Fruit fly (Drosophila melanogaster) whole organism, embryonic: Measurements from ENCODE around the gene Cka.

ENCODE experiments used
- C15 ChIP-seq: fragments of 200-800 bp; sonication (Bioruptor generic); IDR thresholded peaks from 3 replicates; pipeline ENCODE4 v1.3.6; 2022; ENCODE audit warnings: missing biosample characterization, missing genetic modification characterization
- CG10462 ChIP-seq: fragments of 200-800 bp; sonication (Bioruptor generic); optimal IDR thresholded peaks from 2 replicates; lab custom pipeline; 2016; ENCODE audit warnings: missing biosample characterization, missing genetic modification characterization
- CG13424 ChIP-seq: fragments of 200-800 bp; sonication (Bioruptor generic); optimal IDR thresholded peaks from 2 replicates; lab custom pipeline; 2019; ENCODE audit warnings: missing biosample characterization, mild to moderate bottlenecking, missing genetic modification characterization, moderate library complexity
- CG1603 ChIP-seq: fragments of 200-800 bp; sonication (Bioruptor generic); optimal IDR thresholded peaks from 2 replicates; lab custom pipeline; 2019; ENCODE audit warnings: missing biosample characterization, mild to moderate bottlenecking, missing genetic modification characterization, moderate library complexity
- CG18599 ChIP-seq: fragments of 200-800 bp; sonication (Bioruptor generic); optimal IDR thresholded peaks from 3 replicates; lab custom pipeline; 2017; ENCODE audit warnings: missing biosample characterization, missing genetic modification characterization, mild to moderate bottlenecking, moderate library complexity, missing genetic modification reagents
- CG31365 ChIP-seq: fragments of 200-800 bp; sonication (Bioruptor generic); optimal IDR thresholded peaks from 2 replicates; lab custom pipeline; 2018; ENCODE audit warnings: missing biosample characterization, mild to moderate bottlenecking, missing genetic modification characterization
- CG5245 ChIP-seq: fragments of 200-800 bp; sonication (Bioruptor generic); optimal IDR thresholded peaks from 3 replicates; lab custom pipeline; 2016; ENCODE audit warnings: missing biosample characterization, missing genetic modification characterization
- CG6813 ChIP-seq: fragments of 200-800 bp; sonication (Bioruptor generic); optimal IDR thresholded peaks from 2 replicates; lab custom pipeline; 2017; ENCODE audit warnings: missing biosample characterization, missing genetic modification characterization, mild to moderate bottlenecking, moderate library complexity, missing genetic modification reagents
- CG8281 ChIP-seq: fragments of 200-800 bp; sonication (Bioruptor generic); optimal IDR thresholded peaks from 2 replicates; lab custom pipeline; 2018; ENCODE audit warnings: missing biosample characterization, mild to moderate bottlenecking, missing genetic modification characterization, moderate library complexity
- CTCF ChIP-seq: fragments of 200-800 bp; sonication (Bioruptor generic); optimal IDR thresholded peaks from 2 replicates; lab custom pipeline; 2017; ENCODE audit warnings: missing biosample characterization, mild to moderate bottlenecking, missing genetic modification characterization, moderate library complexity
- Camta ChIP-seq: fragments of 200-800 bp; sonication (Bioruptor generic); optimal IDR thresholded peaks from 2 replicates; lab custom pipeline; 2016; ENCODE audit warnings: missing biosample characterization, missing genetic modification characterization
- D19A ChIP-seq: fragments of 200-800 bp; optimal IDR thresholded peaks from 3 replicates; lab custom pipeline; 2019; ENCODE audit warnings: missing biosample characterization, mild to moderate bottlenecking, missing genetic modification characterization, moderate library complexity
- Dek ChIP-seq: fragments of 200-800 bp; sonication (Bioruptor generic); optimal IDR thresholded peaks from 3 replicates; lab custom pipeline; 2019; ENCODE audit warnings: missing biosample characterization, mild to moderate bottlenecking, missing genetic modification characterization, moderate library complexity
- Dip3 ChIP-seq: fragments of 200-800 bp; sonication (Bioruptor generic); optimal IDR thresholded peaks from 3 replicates; lab custom pipeline; 2016; ENCODE audit warnings: missing biosample characterization, missing genetic modification characterization
- Dll ChIP-seq: fragments of 200-800 bp; sonication (Bioruptor generic); IDR thresholded peaks from 4 replicates; pipeline ENCODE4 v1.3.6; 2022; ENCODE audit warnings: missing biosample characterization, missing genetic modification characterization; ENCODE audit not compliant: partially characterized antibody
- E2f1 ChIP-seq: fragments of 200-800 bp; sonication (Bioruptor generic); IDR thresholded peaks from 2 replicates; pipeline ENCODE4 v1.3.6; 2022; ENCODE audit warnings: missing biosample characterization, missing genetic modification characterization
- Eip74EF ChIP-seq, 2 experiments: fragments of 200-800 bp in 1 of 2; fragments of >200 bp in 1 of 2; sonication (Bioruptor generic) in 1 of 2; optimal IDR thresholded peaks; 2 replicates each; lab custom pipeline; 2017 to 2019; ENCODE audit warnings: missing biosample characterization in 2 of 2, missing genetic modification characterization in 2 of 2, mild to moderate bottlenecking in 1 of 2, moderate library complexity in 1 of 2
- HLHmδ ChIP-seq: fragments of 200-800 bp; sonication (Bioruptor generic); optimal IDR thresholded peaks from 2 replicates; lab custom pipeline; 2018; ENCODE audit warnings: missing biosample characterization, mild to moderate bottlenecking, missing genetic modification characterization, moderate library complexity
- Hmx ChIP-seq: fragments of 200-800 bp; sonication (Bioruptor generic); optimal IDR thresholded peaks from 2 replicates; lab custom pipeline; 2016; ENCODE audit warnings: missing biosample characterization, missing genetic modification characterization
- Kr ChIP-seq: fragments of 200-800 bp; sonication (Bioruptor generic); optimal IDR thresholded peaks from 2 replicates; lab custom pipeline; 2017; ENCODE audit warnings: missing biosample characterization, mild to moderate bottlenecking, missing genetic modification characterization
- MESR4 ChIP-seq: fragments of 200-800 bp; sonication (Bioruptor generic); optimal IDR thresholded peaks from 2 replicates; lab custom pipeline; 2018; ENCODE audit warnings: missing biosample characterization, mild to moderate bottlenecking, missing genetic modification characterization, moderate library complexity
- MTF-1 ChIP-seq: fragments of 200-800 bp; sonication (Bioruptor generic); optimal IDR thresholded peaks from 2 replicates; lab custom pipeline; 2018; ENCODE audit warnings: missing biosample characterization, mild to moderate bottlenecking, missing genetic modification characterization, borderline replicate concordance
- Meics ChIP-seq: fragments of 200-800 bp; sonication (Bioruptor generic); optimal IDR thresholded peaks from 2 replicates; lab custom pipeline; 2017; ENCODE audit warnings: missing biosample characterization, mild to moderate bottlenecking, missing genetic modification characterization
- Mes4 ChIP-seq: fragments of 200-800 bp; sonication (Bioruptor generic); optimal IDR thresholded peaks from 2 replicates; lab custom pipeline; 2016; ENCODE audit warnings: missing biosample characterization, missing genetic modification characterization
- Rx ChIP-seq: fragments of 200-800 bp; sonication (Bioruptor generic); IDR thresholded peaks from 2 replicates; pipeline ENCODE4 v1.3.6; 2022; ENCODE audit warnings: missing biosample characterization, missing genetic modification characterization
- Scr ChIP-seq: fragments of 200-800 bp; sonication (Bioruptor generic); IDR thresholded peaks from 2 replicates; pipeline ENCODE4 v1.3.6; 2022; ENCODE audit warnings: missing biosample characterization, missing genetic modification characterization; ENCODE audit not compliant: partially characterized antibody
- YL-1 ChIP-seq: fragments of 200-800 bp; sonication (Bioruptor generic); optimal IDR thresholded peaks from 3 replicates; lab custom pipeline; 2017; ENCODE audit warnings: missing biosample characterization, mild to moderate bottlenecking, missing genetic modification characterization
- ara ChIP-seq: fragments of 200-800 bp; sonication (Bioruptor generic); IDR thresholded peaks from 2 replicates; pipeline ENCODE4 v1.3.6; 2022; ENCODE audit warnings: missing biosample characterization, missing genetic modification characterization
- bbx ChIP-seq: fragments of 200-800 bp; sonication (Bioruptor generic); IDR thresholded peaks from 2 replicates; pipeline ENCODE4 v1.3.6; 2022; ENCODE audit warnings: missing biosample characterization, missing genetic modification characterization; ENCODE audit not compliant: partially characterized antibody
- chn ChIP-seq: fragments of 200-800 bp; sonication (Bioruptor generic); optimal IDR thresholded peaks from 2 replicates; lab custom pipeline; 2016; ENCODE audit warnings: missing biosample characterization, missing genetic modification characterization
- fd64A ChIP-seq: fragments of 200-800 bp; sonication (Bioruptor generic); optimal IDR thresholded peaks from 3 replicates; lab custom pipeline; 2018; ENCODE audit warnings: missing biosample characterization, mild to moderate bottlenecking, missing genetic modification characterization
- hth ChIP-seq: fragments of >200 bp; optimal IDR thresholded peaks from 2 replicates; lab custom pipeline; 2017; ENCODE audit warnings: inconsistent platforms
- jing ChIP-seq: fragments of 200-800 bp; sonication (Bioruptor generic); optimal IDR thresholded peaks from 2 replicates; lab custom pipeline; 2018; ENCODE audit warnings: missing biosample characterization, mild to moderate bottlenecking, missing genetic modification characterization
- kay ChIP-seq: fragments of 200-800 bp; sonication (Bioruptor generic); optimal IDR thresholded peaks from 2 replicates; lab custom pipeline; 2016; ENCODE audit warnings: missing biosample characterization, missing genetic modification characterization
- klu ChIP-seq: fragments of 200-800 bp; sonication (Bioruptor generic); IDR thresholded peaks from 2 replicates; pipeline ENCODE4 v1.3.6; 2022; ENCODE audit warnings: missing biosample characterization, missing genetic modification characterization
- knrl ChIP-seq: fragments of 200-800 bp; sonication (Bioruptor generic); IDR thresholded peaks from 3 replicates; pipeline ENCODE4 v1.3.6; 2022; ENCODE audit warnings: missing biosample characterization, missing genetic modification characterization; ENCODE audit not compliant: partially characterized antibody
- peb ChIP-seq: fragments of 200-800 bp; sonication (Bioruptor generic); IDR thresholded peaks from 2 replicates; pipeline ENCODE4 v1.3.6; 2022; ENCODE audit warnings: missing biosample characterization, missing genetic modification characterization
- phol ChIP-seq: fragments of 200-800 bp; sonication (Bioruptor generic); optimal IDR thresholded peaks from 3 replicates; lab custom pipeline; 2018; ENCODE audit warnings: missing biosample characterization, mild to moderate bottlenecking, missing genetic modification characterization, moderate library complexity
- tup ChIP-seq: fragments of 200-800 bp; sonication (Bioruptor generic); optimal IDR thresholded peaks from 2 replicates; lab custom pipeline; 2016; ENCODE audit warnings: missing biosample characterization, mild to moderate bottlenecking, missing genetic modification characterization, moderate library complexity
- zfh1 ChIP-seq: fragments of 200-800 bp; sonication (Bioruptor generic); IDR thresholded peaks from 3 replicates; pipeline ENCODE4 v1.3.6; 2022; ENCODE audit warnings: missing biosample characterization, missing genetic modification characterization

Gene Cka

DNA sequence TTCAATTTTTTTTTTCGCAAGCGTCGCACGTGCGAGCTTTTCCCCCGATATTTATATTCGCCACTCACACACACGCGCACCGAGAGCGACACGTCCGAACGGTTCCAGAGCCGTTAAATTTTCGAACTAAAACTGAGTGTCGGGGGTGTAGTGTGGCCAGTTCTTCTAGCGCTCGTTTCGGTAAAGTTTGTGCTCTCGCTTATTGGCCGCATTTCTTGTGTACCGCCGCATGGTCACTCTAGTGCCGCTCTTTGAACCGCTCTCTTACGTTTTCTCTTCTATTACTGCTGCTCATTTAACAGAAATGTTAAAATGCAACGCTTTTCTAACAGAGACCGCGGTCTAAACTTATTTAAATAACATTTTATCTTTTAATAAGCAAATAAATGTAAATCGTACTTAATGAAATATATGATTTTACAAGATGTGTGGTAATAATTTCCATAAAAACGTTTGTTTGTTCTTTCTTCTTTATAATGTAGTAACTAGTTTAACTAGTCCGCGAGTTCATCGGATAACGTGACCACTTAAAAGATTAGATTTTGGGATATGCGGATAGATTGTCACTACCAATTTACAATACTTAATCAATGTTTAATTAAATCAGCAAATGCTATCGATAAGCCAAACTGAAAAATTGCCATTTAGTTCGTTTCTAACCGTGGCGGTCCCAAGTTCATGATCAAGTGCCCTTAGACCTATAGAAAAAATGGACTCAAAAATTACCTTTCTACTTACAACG lies 46.3 kb upstream of the Cka start, which contains the start of gene Snoo (continued):
- no peak for TF ChIP-seq Eip74EF (GFP tag; optimal IDR thresholded peaks at IDR 0.05; lab: Kevin White, UChicago)
- TF ChIP-seq CG18599 (GFP tag; lab: Kevin White, UChicago), result no peak
- TF ChIP-seq Mes4 (GFP tag; lab: Kevin White, UChicago), result no peak
- no peak for TF ChIP-seq Camta (GFP tag; lab: Kevin White, UChicago)
- no peak for TF ChIP-seq CG6813 (GFP tag; lab: Kevin White, UChicago)
- no peak for TF ChIP-seq tup (GFP tag; lab: Kevin White, UChicago)
- peak; percentile 16; the same call in 1 of the 2 replicates for TF ChIP-seq Scr (GFP tag; lab: Robert Waterston, UW)
- no peak for TF ChIP-seq Hmx
- TF ChIP-seq hth (lab: Kevin White, UChicago), result no peak
- peak; percentile 26 for TF ChIP-seq MESR4
- TF ChIP-seq bbx (GFP tag; lab: Robert Waterston, UW), result peak; percentile 46; the same call in 1 of the 2 replicates
- no peak for TF ChIP-seq peb
- no peak for TF ChIP-seq phol
- TF ChIP-seq jing (GFP tag; lab: Kevin White, UChicago), result no peak
- TF ChIP-seq CG5245 (GFP tag; lab: Kevin White, UChicago), result no peak
- TF ChIP-seq CG31365, result no peak
- no peak for TF ChIP-seq fd64A (GFP tag; lab: Kevin White, UChicago)
- peak; percentile 50 for TF ChIP-seq CG1603
- TF ChIP-seq ara (GFP tag; lab: Robert Waterston, UW), result no peak
- TF ChIP-seq Rx (GFP tag; lab: Robert Waterston, UW), result no peak
- 0 out of 3 replicates have a peak, but pooled peaks have one; percentile 7 for TF ChIP-seq knrl
- 0 out of 3 replicates have a peak, but pooled peaks have one; percentile 6 for TF ChIP-seq zfh1 (GFP tag; lab: Robert Waterston, UW)
- no peak for TF ChIP-seq HLHmδ (GFP tag; lab: Kevin White, UChicago)
- no peak for TF ChIP-seq CG8281 (tag; lab: Kevin White, UChicago)
- TF ChIP-seq Dll (GFP tag; lab: Robert Waterston, UW), result no peak
- no peak for TF ChIP-seq kay
- TF ChIP-seq Kr, result no peak
- no peak for TF ChIP-seq klu (GFP tag; lab: Robert Waterston, UW)
- TF ChIP-seq MTF-1 (GFP tag; lab: Kevin White, UChicago), result no peak
- TF ChIP-seq Dip3 (GFP tag; lab: Kevin White, UChicago), result no peak
- TF ChIP-seq chn, result no peak
- TF ChIP-seq Dek (tag; lab: Kevin White, UChicago), result no peak
- TF ChIP-seq Meics (GFP tag; lab: Kevin White, UChicago), result no peak
- no peak for TF ChIP-seq E2f1 (GFP tag; lab: Robert Waterston, UW)
- TF ChIP-seq YL-1 (GFP tag; lab: Kevin White, UChicago), result no peak
- peak; percentile 64 for TF ChIP-seq CTCF
- TF ChIP-seq D19A (tag; lab: Kevin White, UChicago), result no peak
- no peak for TF ChIP-seq CG13424 (tag; lab: Kevin White, UChicago)
- no peak for TF ChIP-seq C15
- no peak for TF ChIP-seq CG10462
